Fruit fly (Drosophila melanogaster) whole organism, embryonic: ENCODE measurements around the gene Hrb98DE.

Source experiments
- Bgb ChIP-seq: fragments of 200-800 bp; sonication (Bioruptor generic); IDR thresholded peaks from 2 replicates; pipeline ENCODE4 v1.3.6; 2022; ENCODE audit warnings: missing biosample characterization, missing genetic modification characterization; ENCODE audit not compliant: partially characterized antibody
- BtbVII ChIP-seq: fragments of 200-800 bp; sonication (Bioruptor generic); optimal IDR thresholded peaks from 3 replicates; lab custom pipeline; 2017; ENCODE audit warnings: missing biosample characterization, mild to moderate bottlenecking, missing genetic modification characterization
- CG10654 ChIP-seq: fragments of 200-800 bp; sonication (Bioruptor generic); optimal IDR thresholded peaks from 2 replicates; lab custom pipeline; 2016; ENCODE audit warnings: missing biosample characterization, missing genetic modification characterization
- CG11085 ChIP-seq: fragments of 200-800 bp; sonication (Bioruptor generic); IDR thresholded peaks from 2 replicates; pipeline ENCODE4 v1.3.6; 2022; ENCODE audit warnings: missing biosample characterization, missing genetic modification characterization
- CG12104 ChIP-seq: fragments of 200-800 bp; sonication (Bioruptor generic); optimal IDR thresholded peaks from 3 replicates; lab custom pipeline; 2016; ENCODE audit warnings: missing biosample characterization, missing genetic modification characterization
- CG13775 ChIP-seq: fragments of 200-800 bp; sonication (Bioruptor generic); optimal IDR thresholded peaks from 3 replicates; lab custom pipeline; 2017; ENCODE audit warnings: missing biosample characterization, mild to moderate bottlenecking, missing genetic modification characterization
- CG15073 ChIP-seq: fragments of 200-800 bp; sonication (Bioruptor generic); optimal IDR thresholded peaks from 2 replicates; lab custom pipeline; 2016; ENCODE audit warnings: missing biosample characterization, missing genetic modification characterization
- CG1529 ChIP-seq: fragments of 200-800 bp; sonication (Bioruptor generic); optimal IDR thresholded peaks from 3 replicates; lab custom pipeline; 2018; ENCODE audit warnings: missing biosample characterization, missing genetic modification characterization
- CG1603 ChIP-seq: fragments of 200-800 bp; sonication (Bioruptor generic); optimal IDR thresholded peaks from 2 replicates; lab custom pipeline; 2019; ENCODE audit warnings: missing biosample characterization, mild to moderate bottlenecking, missing genetic modification characterization, moderate library complexity
- CG17328 ChIP-seq: fragments of 200-800 bp; sonication (Bioruptor generic); IDR thresholded peaks from 2 replicates; pipeline ENCODE4 v1.3.6; 2022; ENCODE audit warnings: missing biosample characterization, missing genetic modification characterization
- CG17612 ChIP-seq: fragments of 200-800 bp; sonication (Bioruptor generic); IDR thresholded peaks from 2 replicates; pipeline ENCODE4 v1.3.6; 2022; ENCODE audit warnings: missing biosample characterization, missing genetic modification characterization
- CG34422 ChIP-seq: fragments of 200-800 bp; sonication (Bioruptor generic); IDR thresholded peaks from 3 replicates; pipeline ENCODE4 v1.3.6; 2022; ENCODE audit warnings: missing biosample characterization, missing genetic modification characterization
- CG4282 ChIP-seq: fragments of 200-800 bp; sonication (Bioruptor generic); optimal IDR thresholded peaks from 2 replicates; lab custom pipeline; 2016; ENCODE audit warnings: missing biosample characterization, missing genetic modification characterization
- CG4854 ChIP-seq: fragments of 200-800 bp; sonication (Bioruptor generic); optimal IDR thresholded peaks from 2 replicates; lab custom pipeline; 2016; ENCODE audit warnings: missing biosample characterization, missing genetic modification characterization, inconsistent platforms
- CG7271 ChIP-seq: fragments of 200-800 bp; sonication (Bioruptor generic); optimal IDR thresholded peaks from 2 replicates; lab custom pipeline; 2018; ENCODE audit warnings: missing biosample characterization, mild to moderate bottlenecking, missing genetic modification characterization, moderate library complexity
- Dbx ChIP-seq: fragments of 200-800 bp; sonication (Bioruptor generic); IDR thresholded peaks from 3 replicates; pipeline ENCODE4 v1.3.6; 2022; ENCODE audit warnings: missing biosample characterization, missing genetic modification characterization
- Doc3 ChIP-seq: fragments of 200-800 bp; sonication (Bioruptor generic); IDR thresholded peaks from 3 replicates; pipeline ENCODE4 v1.3.6; 2022; ENCODE audit warnings: missing biosample characterization, missing genetic modification characterization; ENCODE audit not compliant: partially characterized antibody
- Drgx ChIP-seq: fragments of 200-800 bp; sonication (Bioruptor generic); IDR thresholded peaks from 2 replicates; pipeline ENCODE4 v1.3.6; 2022; ENCODE audit warnings: missing biosample characterization, missing genetic modification characterization
- Eip74EF ChIP-seq, 2 experiments: fragments of 200-800 bp in 1 of 2; fragments of >200 bp in 1 of 2; sonication (Bioruptor generic) in 1 of 2; optimal IDR thresholded peaks; 2 replicates each; lab custom pipeline; 2017 to 2019; ENCODE audit warnings: missing biosample characterization in 2 of 2, missing genetic modification characterization in 2 of 2, mild to moderate bottlenecking in 1 of 2, moderate library complexity in 1 of 2
- MTF-1 ChIP-seq: fragments of 200-800 bp; sonication (Bioruptor generic); optimal IDR thresholded peaks from 2 replicates; lab custom pipeline; 2018; ENCODE audit warnings: missing biosample characterization, mild to moderate bottlenecking, missing genetic modification characterization, borderline replicate concordance
- Pdp1 ChIP-seq, 2 experiments: fragments of 200-800 bp; sonication (Bioruptor generic); optimal IDR thresholded peaks; 3 replicates each; lab custom pipeline; 2016; ENCODE audit warnings: missing biosample characterization in 2 of 2, missing genetic modification characterization in 2 of 2, mild to moderate bottlenecking in 1 of 2, moderate library complexity in 1 of 2
- Side ChIP-seq: fragments of 200-800 bp; sonication (Bioruptor generic); optimal IDR thresholded peaks from 2 replicates; lab custom pipeline; 2016; ENCODE audit warnings: missing biosample characterization, missing genetic modification characterization
- Sry-δ ChIP-seq: fragments of 200-800 bp; sonication (Bioruptor generic); optimal IDR thresholded peaks from 2 replicates; lab custom pipeline; 2016; ENCODE audit warnings: missing biosample characterization, missing genetic modification characterization
- Xbp1 ChIP-seq: fragments of 200-800 bp; sonication (Bioruptor generic); optimal IDR thresholded peaks from 3 replicates; lab custom pipeline; 2016; ENCODE audit warnings: missing biosample characterization, mild to moderate bottlenecking, missing genetic modification characterization
- al ChIP-seq: fragments of 200-800 bp; sonication (Bioruptor generic); IDR thresholded peaks from 2 replicates; pipeline ENCODE4 v1.3.6; 2022; ENCODE audit warnings: missing biosample characterization, missing genetic modification characterization
- ase ChIP-seq: fragments of 200-800 bp; sonication (Bioruptor generic); IDR thresholded peaks from 3 replicates; pipeline ENCODE4 v1.3.6; 2022; ENCODE audit warnings: missing biosample characterization, missing genetic modification characterization
- ato ChIP-seq: fragments of 200-800 bp; sonication (Bioruptor generic); IDR thresholded peaks from 2 replicates; pipeline ENCODE4 v1.3.6; 2022; ENCODE audit warnings: missing biosample characterization, missing genetic modification characterization; ENCODE audit not compliant: partially characterized antibody
- cas ChIP-seq: fragments of 200-800 bp; sonication (Bioruptor generic); IDR thresholded peaks from 2 replicates; pipeline ENCODE4 v1.3.6; 2022; ENCODE audit warnings: missing biosample characterization, missing genetic modification characterization
- crc ChIP-seq: fragments of 200-800 bp; sonication (Bioruptor generic); optimal IDR thresholded peaks from 2 replicates; lab custom pipeline; 2016; ENCODE audit warnings: missing biosample characterization, missing genetic modification characterization
- en ChIP-seq: fragments of 200-800 bp; sonication (Bioruptor generic); optimal IDR thresholded peaks from 2 replicates; lab custom pipeline; 2016; ENCODE audit warnings: missing biosample characterization, missing genetic modification characterization
- gem ChIP-seq: fragments of 200-800 bp; sonication (Bioruptor generic); optimal IDR thresholded peaks from 2 replicates; lab custom pipeline; 2019; ENCODE audit warnings: missing biosample characterization, mild to moderate bottlenecking, missing genetic modification characterization, moderate library complexity
- kay ChIP-seq: fragments of 200-800 bp; sonication (Bioruptor generic); optimal IDR thresholded peaks from 2 replicates; lab custom pipeline; 2016; ENCODE audit warnings: missing biosample characterization, missing genetic modification characterization
- klu ChIP-seq: fragments of 200-800 bp; sonication (Bioruptor generic); IDR thresholded peaks from 2 replicates; pipeline ENCODE4 v1.3.6; 2022; ENCODE audit warnings: missing biosample characterization, missing genetic modification characterization
- lmd ChIP-seq: fragments of 200-800 bp; sonication (Bioruptor generic); IDR thresholded peaks from 2 replicates; pipeline ENCODE4 v1.3.6; 2022; ENCODE audit warnings: missing biosample characterization, missing genetic modification characterization
- mirr ChIP-seq: fragments of 200-800 bp; sonication (Bioruptor generic); optimal IDR thresholded peaks from 3 replicates; lab custom pipeline; 2018; ENCODE audit warnings: missing biosample characterization, mild to moderate bottlenecking, missing genetic modification characterization
- prd ChIP-seq, 3 experiments: fragments of >200 bp in 2 of 3; fragments of 200-800 bp in 1 of 3; sonication (Bioruptor generic) in 1 of 3; optimal IDR thresholded peaks in 2 of 3; IDR thresholded peaks in 1 of 3; 2 replicates in 2 of 3; 3 replicates in 1 of 3; pipeline versions ENCODE4 v1.3.6 to Lab custom; 2017 to 2022; ENCODE audit warnings: missing biosample characterization in 1 of 3, missing genetic modification characterization in 1 of 3
- ranshi ChIP-seq: fragments of 200-800 bp; sonication (Bioruptor generic); IDR thresholded peaks from 2 replicates; pipeline ENCODE4 v1.3.6; 2022; ENCODE audit warnings: missing biosample characterization, missing genetic modification characterization
- repo ChIP-seq: fragments of 200-800 bp; sonication (Bioruptor generic); optimal IDR thresholded peaks from 2 replicates; lab custom pipeline; 2016; ENCODE audit warnings: missing biosample characterization, missing genetic modification characterization
- row ChIP-seq: fragments of 200-800 bp; sonication (Bioruptor generic); IDR thresholded peaks from 3 replicates; pipeline ENCODE4 v1.3.6; 2022; ENCODE audit warnings: missing biosample characterization, missing genetic modification characterization
- sisA ChIP-seq: fragments of 200-800 bp; sonication (Bioruptor generic); IDR thresholded peaks from 2 replicates; pipeline ENCODE4 v1.3.6; 2022; ENCODE audit warnings: missing biosample characterization, missing genetic modification characterization
- z ChIP-seq: fragments of 200-800 bp; sonication (Bioruptor generic); IDR thresholded peaks from 3 replicates; pipeline ENCODE4 v1.3.6; 2022; ENCODE audit warnings: missing biosample characterization, missing genetic modification characterization

Hrb98DE gene

DNA sequence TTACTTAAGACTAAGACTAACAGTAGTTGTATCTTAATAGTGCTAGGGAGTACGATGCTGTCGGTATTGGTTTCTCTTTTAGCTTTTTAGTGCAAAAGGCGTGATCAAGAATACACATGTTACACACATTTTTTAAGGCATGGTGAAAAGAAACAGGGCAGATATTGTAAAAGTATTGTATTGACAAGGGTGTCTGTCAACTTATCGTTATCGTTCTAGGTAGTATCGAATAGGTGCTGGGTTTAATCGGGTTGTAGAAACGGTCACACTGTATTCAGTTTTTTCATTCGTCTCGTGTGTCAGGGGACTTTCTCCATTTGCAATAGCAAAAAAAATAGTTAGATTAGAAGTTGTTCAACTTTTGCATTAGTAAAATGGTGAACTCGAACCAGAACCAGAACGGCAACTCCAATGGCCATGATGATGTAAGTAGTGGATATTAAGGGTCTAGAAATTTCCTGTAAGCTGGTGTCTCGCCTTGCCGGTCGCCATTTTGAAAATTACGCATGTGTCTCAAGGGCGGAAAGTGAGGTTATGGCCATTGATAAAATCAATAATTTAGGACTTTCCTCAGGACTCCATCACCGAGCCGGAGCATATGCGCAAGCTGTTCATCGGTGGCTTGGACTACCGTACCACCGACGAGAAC lies 634 bp downstream of the Hrb98DE start (continued):
- TF ChIP-seq Side (GFP tag; lab: Kevin White, UChicago) (no peak), ato (GFP tag; lab: Robert Waterston, UW) (peak; percentile 47), Bgb (GFP tag; lab: Robert Waterston, UW) (peak; percentile 62; the same call in 1 of the 2 replicates), crc (GFP tag; lab: Kevin White, UChicago) (no peak), mirr (no peak), z (GFP tag; lab: Robert Waterston, UW) (no peak), CG4282 (GFP tag; lab: Kevin White, UChicago) (no peak), kay (no peak), Drgx (GFP tag; lab: Robert Waterston, UW) (no peak), repo (no peak), prd (optimal IDR thresholded peaks at IDR 0.05; lab: Kevin White, UChicago) (no peak), prd (GFP tag; IDR thresholded peaks at IDR 0.05; lab: Robert Waterston, UW) (no peak), CG1529 (GFP tag; lab: Kevin White, UChicago) (no peak), CG1603 (tag; lab: Kevin White, UChicago) (peak; percentile 76), Doc3 (GFP tag; lab: Robert Waterston, UW) (no peak), CG12104 (GFP tag; lab: Kevin White, UChicago) (no peak), gem (no peak), CG17328 (GFP tag; lab: Robert Waterston, UW) (no peak), CG10654 (GFP tag; lab: Kevin White, UChicago) (no peak), klu (no peak), ase (no peak), BtbVII (GFP tag; lab: Kevin White, UChicago) (no peak), Sry-δ (GFP tag; lab: Kevin White, UChicago) (peak; percentile 68), CG34422 (peak; percentile 71; the same call in 2 of the 3 replicates), ranshi (GFP tag; lab: Robert Waterston, UW) (no peak), Pdp1 (GFP tag; optimal IDR thresholded peaks at IDR 0.05; lab: Kevin White, UChicago) (peak in 1 of 2 experiments; percentile 70), CG15073 (GFP tag; lab: Kevin White, UChicago) (no peak), CG7271 (tag; lab: Kevin White, UChicago) (peak; percentile 0), CG13775 (no peak), CG4854 (GFP tag; lab: Kevin White, UChicago) (no peak), Xbp1 (GFP tag; lab: Kevin White, UChicago) (no peak), sisA (GFP tag; lab: Robert Waterston, UW) (no peak), Dbx (GFP tag; lab: Robert Waterston, UW) (0 out of 3 replicates have a peak, but pooled peaks have one; percentile 25), al (GFP tag; lab: Robert Waterston, UW) (no peak), row (GFP tag; lab: Robert Waterston, UW) (peak; percentile 18; the same call in 1 of the 3 replicates), CG11085 (GFP tag; lab: Robert Waterston, UW) (no peak), cas (GFP tag; lab: Robert Waterston, UW) (no peak), en (GFP tag; lab: Kevin White, UChicago) (no peak), Eip74EF (GFP tag; optimal IDR thresholded peaks at IDR 0.05; lab: Kevin White, UChicago) (no peak), MTF-1 (GFP tag; lab: Kevin White, UChicago) (no peak), lmd (GFP tag; lab: Robert Waterston, UW) (no peak), CG17612 (GFP tag; lab: Robert Waterston, UW) (no peak)
